Worm (Caenorhabditis elegans): Measurements from ENCODE around the gene ZK686.6.
A peak's percentile ranks its signal among the peaks of the same experiment; 100 is the strongest.

ZK686.6 gene

ce11 chrIII:7729062-7729461 lies 43.7 kb downstream of the ZK686.6 start:
- TF ChIP-seq med-1 (GFP tag; optimal IDR thresholded peaks at IDR 0.05; ENCODE audit: insufficient read depth): no peak
- 0 out of 2 replicates have a peak, but pooled peaks have one; percentile 23 for TF ChIP-seq flt-1 (GFP tag; IDR thresholded peaks at IDR 0.05)

- TF ChIP-seq klf-2 (GFP tag; conservative IDR thresholded peaks at IDR 0.05) (no peak), cog-1 (tag; optimal IDR thresholded peaks at IDR 0.05) (peak; percentile 39), flt-1 (GFP tag; IDR thresholded peaks at IDR 0.05) (0 out of 2 replicates have a peak, but pooled peaks have one; percentile 17)
Observed at ce11 chrIII:7728494-7728893, 44.3 kb downstream of the ZK686.6 start.

ce11 chrIII:7726500-7726899 lies 46.3 kb downstream of the ZK686.6 start:
- no peak for TF ChIP-seq ref-1 (GFP tag; conservative IDR thresholded peaks at IDR 0.05)
- no peak for TF ChIP-seq cog-1 (tag; optimal IDR thresholded peaks at IDR 0.05)
- TF ChIP-seq med-1 (GFP tag; optimal IDR thresholded peaks at IDR 0.05; ENCODE audit: insufficient read depth): no peak
- no peak for TF ChIP-seq flt-1 (GFP tag; IDR thresholded peaks at IDR 0.05)
- TF ChIP-seq ztf-29 (GFP tag; IDR thresholded peaks at IDR 0.05): no peak
- TF ChIP-seq tab-1 (GFP tag; IDR thresholded peaks at IDR 0.05): no peak

DNA sequence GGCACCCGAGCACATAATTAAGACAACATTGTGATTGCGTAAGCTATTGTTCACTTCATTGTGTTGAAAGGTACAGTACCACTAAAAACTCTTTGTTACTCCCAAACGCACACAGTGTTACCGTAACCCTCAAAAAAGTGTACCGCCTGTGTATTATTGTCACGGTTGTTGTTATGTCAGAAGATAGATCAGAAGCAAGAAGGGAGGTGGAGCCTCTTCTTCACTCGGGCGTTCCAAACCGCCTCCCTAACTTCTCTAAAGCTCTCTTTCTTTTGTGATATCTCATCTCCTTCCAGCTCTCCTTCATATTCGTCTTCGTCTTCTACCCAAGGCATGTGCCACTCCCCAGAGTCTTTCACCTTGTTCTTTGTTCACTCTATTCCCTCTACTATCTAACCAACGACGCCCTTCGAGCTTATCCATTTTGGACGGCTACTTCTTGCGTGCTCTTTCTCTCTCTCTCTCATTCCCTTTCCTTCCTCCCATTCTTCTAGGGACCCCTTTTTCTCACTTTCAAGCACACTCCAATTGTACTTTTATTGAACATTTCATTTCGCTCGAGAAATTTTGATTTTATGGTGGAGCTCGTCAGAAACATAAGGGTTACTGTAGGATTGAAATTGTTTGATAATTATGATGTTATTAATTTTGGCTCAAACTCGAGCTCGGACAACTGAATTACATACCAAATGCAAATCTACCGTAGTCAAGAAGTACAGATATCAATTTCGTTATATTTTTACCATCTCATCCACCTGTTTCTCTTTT lies 47.1 kb downstream of the ZK686.6 start:
- TF ChIP-seq tab-1 (GFP tag; IDR thresholded peaks at IDR 0.05) (0 out of 2 replicates have a peak, but pooled peaks have one; percentile 19), ref-1 (GFP tag; conservative IDR thresholded peaks at IDR 0.05) (no peak)

ce11 chrIII:7724433-7724832 lies 48.4 kb downstream of the ZK686.6 start:
- TF ChIP-seq ztf-23 (GFP tag; IDR thresholded peaks at IDR 0.05) (no peak), ztf-29 (GFP tag; IDR thresholded peaks at IDR 0.05) (no peak), T22C8.4 (GFP tag; IDR thresholded peaks at IDR 0.05) (no peak), med-1 (GFP tag; optimal IDR thresholded peaks at IDR 0.05; ENCODE audit: insufficient read depth) (no peak), klf-2 (GFP tag; conservative IDR thresholded peaks at IDR 0.05) (no peak), cog-1 (tag; optimal IDR thresholded peaks at IDR 0.05) (no peak), flt-1 (GFP tag; IDR thresholded peaks at IDR 0.05) (no peak), ref-1 (GFP tag; conservative IDR thresholded peaks at IDR 0.05) (no peak), tab-1 (GFP tag; IDR thresholded peaks at IDR 0.05) (no peak)

DNA sequence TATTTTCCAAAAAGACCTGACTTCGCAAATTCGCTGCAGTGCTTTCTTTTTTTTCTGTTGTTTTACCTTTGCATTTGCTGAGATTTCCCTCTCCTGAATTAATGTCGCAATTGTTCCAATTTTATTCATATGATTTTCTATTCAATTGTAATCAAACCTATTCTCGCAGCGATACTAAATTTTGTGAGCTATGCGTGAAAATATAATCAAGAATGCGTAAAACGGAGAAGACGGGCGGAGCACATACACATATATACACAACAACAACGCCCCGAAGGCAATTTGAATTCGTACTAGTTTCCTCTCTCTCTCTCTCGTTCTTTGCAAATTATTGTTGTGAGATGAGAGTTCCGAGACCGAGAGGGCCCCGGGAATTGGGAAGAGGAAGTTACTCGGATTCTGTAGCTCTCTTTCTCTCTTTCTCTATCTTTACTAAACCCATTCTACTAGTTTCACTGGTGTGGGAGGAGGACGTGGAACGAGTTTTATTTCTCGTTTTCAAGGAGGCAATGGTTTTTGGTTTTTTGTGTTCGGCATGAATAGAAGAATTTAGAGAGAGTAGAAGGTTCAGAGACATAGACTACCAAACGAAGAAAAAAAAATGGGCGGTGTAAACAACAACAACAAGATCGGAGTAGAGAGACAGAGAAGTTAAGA lies 49.3 kb downstream of the ZK686.6 start:
- TF ChIP-seq med-1 (GFP tag; optimal IDR thresholded peaks at IDR 0.05; ENCODE audit: insufficient read depth): no peak
- no peak for TF ChIP-seq ztf-29 (GFP tag; IDR thresholded peaks at IDR 0.05)
- no peak for TF ChIP-seq klf-2 (GFP tag; conservative IDR thresholded peaks at IDR 0.05)
- no peak for TF ChIP-seq tab-1 (GFP tag; IDR thresholded peaks at IDR 0.05)
- TF ChIP-seq ref-1 (GFP tag; conservative IDR thresholded peaks at IDR 0.05): no peak
- no peak for TF ChIP-seq cog-1 (tag; optimal IDR thresholded peaks at IDR 0.05)
- TF ChIP-seq flt-1 (GFP tag; IDR thresholded peaks at IDR 0.05): no peak
- TF ChIP-seq T22C8.4 (GFP tag; IDR thresholded peaks at IDR 0.05): no peak
- no peak for TF ChIP-seq ztf-23 (GFP tag; IDR thresholded peaks at IDR 0.05)

DNA sequence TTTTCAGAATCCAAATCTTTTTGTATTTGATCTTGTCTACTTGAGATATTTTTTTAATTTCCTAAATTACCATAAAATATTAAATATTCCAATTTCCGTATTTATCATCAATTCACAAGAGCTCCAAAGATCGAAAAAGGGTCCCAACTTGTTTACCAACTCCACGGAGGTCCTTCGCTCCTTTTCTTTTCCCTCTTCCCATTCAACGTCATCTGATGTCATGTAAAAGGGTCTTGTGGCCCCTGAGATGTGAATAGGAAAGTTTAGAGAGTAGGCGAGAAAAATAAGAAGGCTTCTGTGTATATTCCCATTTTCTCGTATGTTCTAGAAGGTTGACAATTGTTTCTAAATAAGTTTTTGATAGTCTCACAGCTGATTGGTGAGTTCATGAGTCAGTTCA lies 49.8 kb downstream of the ZK686.6 start:
- TF ChIP-seq ref-1 (GFP tag; conservative IDR thresholded peaks at IDR 0.05): no peak
- no peak for TF ChIP-seq cog-1 (tag; optimal IDR thresholded peaks at IDR 0.05)
- no peak for TF ChIP-seq klf-2 (GFP tag; conservative IDR thresholded peaks at IDR 0.05)
- TF ChIP-seq T22C8.4 (GFP tag; IDR thresholded peaks at IDR 0.05): no peak
- TF ChIP-seq flt-1 (GFP tag; IDR thresholded peaks at IDR 0.05): no peak
- no peak for TF ChIP-seq ztf-23 (GFP tag; IDR thresholded peaks at IDR 0.05)
- TF ChIP-seq tab-1 (GFP tag; IDR thresholded peaks at IDR 0.05): no peak
- no peak for TF ChIP-seq med-1 (GFP tag; optimal IDR thresholded peaks at IDR 0.05; ENCODE audit: insufficient read depth)
- TF ChIP-seq ztf-29 (GFP tag; IDR thresholded peaks at IDR 0.05): no peak

ce11 chrIII:7722411-7722810 lies 50.4 kb downstream of the ZK686.6 start:
- TF ChIP-seq flt-1 (GFP tag; IDR thresholded peaks at IDR 0.05) (no peak), med-1 (GFP tag; optimal IDR thresholded peaks at IDR 0.05; ENCODE audit: insufficient read depth) (no peak), tab-1 (GFP tag; IDR thresholded peaks at IDR 0.05) (no peak), klf-2 (GFP tag; conservative IDR thresholded peaks at IDR 0.05) (no peak), ztf-23 (GFP tag; IDR thresholded peaks at IDR 0.05) (no peak)

All from whole organism, midembryonic.